Fruit fly (Drosophila melanogaster) whole organism, embryonic: Measurements from ENCODE around the gene CG13002.
A peak's percentile ranks its signal among the peaks of the same experiment; 100 is the strongest.

Source experiments
- Atf6 ChIP-seq: fragments of 200-800 bp; sonication (Bioruptor generic); IDR thresholded peaks from 2 replicates; pipeline ENCODE4 v1.3.6; 2022; ENCODE audit warnings: missing biosample characterization, missing genetic modification characterization
- Blimp-1 ChIP-seq: fragments of 200-800 bp; sonication (Bioruptor generic); optimal IDR thresholded peaks from 3 replicates; lab custom pipeline; 2018; ENCODE audit warnings: missing biosample characterization, missing genetic modification characterization, mild to moderate bottlenecking, moderate library complexity, missing genetic modification reagents
- CG10979 ChIP-seq: fragments of 200-800 bp; sonication (Bioruptor generic); optimal IDR thresholded peaks from 2 replicates; lab custom pipeline; 2018; ENCODE audit warnings: missing biosample characterization, mild to moderate bottlenecking, missing genetic modification characterization, moderate library complexity
- CG11504 ChIP-seq: fragments of 200-800 bp; sonication (Bioruptor generic); optimal IDR thresholded peaks from 3 replicates; lab custom pipeline; 2019; ENCODE audit warnings: missing biosample characterization, mild to moderate bottlenecking, missing genetic modification characterization, moderate library complexity
- CG11560 ChIP-seq: fragments of 200-800 bp; sonication (Bioruptor generic); IDR thresholded peaks from 3 replicates; pipeline ENCODE4 v1.3.6; 2022; ENCODE audit warnings: missing biosample characterization, missing genetic modification characterization
- CG12155 ChIP-seq: fragments of 200-800 bp; sonication (Bioruptor generic); optimal IDR thresholded peaks from 3 replicates; lab custom pipeline; 2016; ENCODE audit warnings: missing biosample characterization, missing genetic modification characterization
- CG1233 ChIP-seq: fragments of 200-800 bp; sonication (Bioruptor generic); optimal IDR thresholded peaks from 4 replicates; lab custom pipeline; 2018; ENCODE audit warnings: missing biosample characterization, mild to moderate bottlenecking, missing genetic modification characterization
- CG14050 ChIP-seq: fragments of 200-800 bp; sonication (Bioruptor generic); IDR thresholded peaks from 3 replicates; pipeline ENCODE4 v1.3.6; 2022; ENCODE audit warnings: missing biosample characterization, missing genetic modification characterization
- CG14667 ChIP-seq: fragments of 200-800 bp; sonication (Bioruptor generic); IDR thresholded peaks from 2 replicates; pipeline ENCODE4 v1.3.6; 2022; ENCODE audit warnings: missing biosample characterization, missing genetic modification characterization
- CG1603 ChIP-seq: fragments of 200-800 bp; sonication (Bioruptor generic); optimal IDR thresholded peaks from 2 replicates; lab custom pipeline; 2019; ENCODE audit warnings: missing biosample characterization, mild to moderate bottlenecking, missing genetic modification characterization, moderate library complexity
- CG17359 ChIP-seq: fragments of 200-800 bp; sonication (Bioruptor generic); optimal IDR thresholded peaks from 3 replicates; lab custom pipeline; 2018; ENCODE audit warnings: missing biosample characterization, mild to moderate bottlenecking, missing genetic modification characterization, moderate library complexity
- CG2202 ChIP-seq: fragments of 200-800 bp; sonication (Bioruptor generic); optimal IDR thresholded peaks from 2 replicates; lab custom pipeline; 2018; ENCODE audit warnings: missing biosample characterization, mild to moderate bottlenecking, missing genetic modification characterization
- CG2678 ChIP-seq: fragments of 200-800 bp; sonication (Bioruptor generic); optimal IDR thresholded peaks from 3 replicates; lab custom pipeline; 2019; ENCODE audit warnings: missing biosample characterization, mild to moderate bottlenecking, missing genetic modification characterization, moderate library complexity
- CG2712 ChIP-seq: fragments of 200-800 bp; optimal IDR thresholded peaks from 3 replicates; lab custom pipeline; 2019; ENCODE audit warnings: missing biosample characterization, mild to moderate bottlenecking, missing genetic modification characterization, moderate library complexity
- CG30020 ChIP-seq: fragments of 200-800 bp; optimal IDR thresholded peaks from 2 replicates; lab custom pipeline; 2019; ENCODE audit warnings: missing biosample characterization, mild to moderate bottlenecking, missing genetic modification characterization, moderate library complexity
- CG3726 ChIP-seq: fragments of 200-800 bp; sonication (Bioruptor generic); IDR thresholded peaks from 3 replicates; pipeline ENCODE4, ENCODE4 v1.3.6; 2022; ENCODE audit warnings: missing biosample characterization, missing genetic modification characterization
- D ChIP-seq, 2 experiments: fragments of 200-800 bp in 1 of 2; fragments of >200 bp in 1 of 2; sonication (Bioruptor generic) in 1 of 2; optimal IDR thresholded peaks; 2 replicates in 1 of 2; 3 replicates in 1 of 2; lab custom pipeline; 2017; ENCODE audit warnings: mild to moderate bottlenecking in 1 of 2, missing biosample characterization in 1 of 2, missing genetic modification characterization in 1 of 2, missing genetic modification reagents in 1 of 2
- D19A ChIP-seq: fragments of 200-800 bp; optimal IDR thresholded peaks from 3 replicates; lab custom pipeline; 2019; ENCODE audit warnings: missing biosample characterization, mild to moderate bottlenecking, missing genetic modification characterization, moderate library complexity
- Ets65A ChIP-seq: fragments of 200-800 bp; sonication (Bioruptor generic); peaks from one replicate; lab custom pipeline; 2016; ENCODE audit warnings: missing biosample characterization, missing genetic modification characterization
- HLH3B ChIP-seq: fragments of 200-800 bp; sonication (Bioruptor generic); IDR thresholded peaks from 2 replicates; pipeline ENCODE4 v1.3.6; 2022; ENCODE audit warnings: missing biosample characterization, missing genetic modification characterization
- Hmx ChIP-seq: fragments of 200-800 bp; sonication (Bioruptor generic); optimal IDR thresholded peaks from 2 replicates; lab custom pipeline; 2016; ENCODE audit warnings: missing biosample characterization, missing genetic modification characterization
- Lhr ChIP-seq: fragments of 200-800 bp; sonication (Bioruptor generic); optimal IDR thresholded peaks from 3 replicates; lab custom pipeline; 2017; ENCODE audit warnings: mild to moderate bottlenecking, missing biosample characterization, missing genetic modification reagents, missing genetic modification characterization
- Med ChIP-seq: fragments of 200-800 bp; sonication (Bioruptor generic); peaks from one replicate; lab custom pipeline; 2016; ENCODE audit warnings: missing biosample characterization, missing genetic modification characterization, mild to moderate bottlenecking, inconsistent platforms, moderate library complexity
- Mes4 ChIP-seq: fragments of 200-800 bp; sonication (Bioruptor generic); optimal IDR thresholded peaks from 2 replicates; lab custom pipeline; 2016; ENCODE audit warnings: missing biosample characterization, missing genetic modification characterization
- Neu2 ChIP-seq: fragments of 200-800 bp; sonication (Bioruptor generic); optimal IDR thresholded peaks from 3 replicates; lab custom pipeline; 2016; ENCODE audit warnings: missing biosample characterization, missing genetic modification characterization, borderline replicate concordance
- Oli ChIP-seq: fragments of 200-800 bp; sonication (Bioruptor generic); optimal IDR thresholded peaks from 2 replicates; lab custom pipeline; 2018; ENCODE audit warnings: missing biosample characterization, mild to moderate bottlenecking, missing genetic modification characterization, moderate library complexity
- Optix ChIP-seq: fragments of 200-800 bp; sonication (Bioruptor generic); IDR thresholded peaks from 3 replicates; pipeline ENCODE4 v1.3.6; 2022; ENCODE audit warnings: missing biosample characterization, missing genetic modification characterization
- Ravus ChIP-seq: fragments of 200-800 bp; sonication (Bioruptor generic); IDR thresholded peaks from 2 replicates; pipeline ENCODE4 v1.3.6; 2022; ENCODE audit warnings: missing biosample characterization, missing genetic modification characterization
- bbx ChIP-seq: fragments of 200-800 bp; sonication (Bioruptor generic); IDR thresholded peaks from 2 replicates; pipeline ENCODE4 v1.3.6; 2022; ENCODE audit warnings: missing biosample characterization, missing genetic modification characterization; ENCODE audit not compliant: partially characterized antibody
- chm ChIP-seq: fragments of 200-800 bp; sonication (Bioruptor generic); IDR thresholded peaks from 2 replicates; pipeline ENCODE4 v1.3.6; 2022; ENCODE audit warnings: missing biosample characterization, missing genetic modification characterization
- ci ChIP-seq: fragments of 200-800 bp; sonication (Bioruptor generic); IDR thresholded peaks from 3 replicates; pipeline ENCODE4 v1.3.6; 2022; ENCODE audit warnings: missing biosample characterization, missing genetic modification characterization
- da ChIP-seq: fragments of 200-800 bp; sonication (Bioruptor generic); optimal IDR thresholded peaks from 2 replicates; lab custom pipeline; 2016; ENCODE audit warnings: missing biosample characterization, missing genetic modification characterization
- dmrt11E ChIP-seq: fragments of 200-800 bp; sonication (Bioruptor generic); optimal IDR thresholded peaks from 3 replicates; lab custom pipeline; 2018; ENCODE audit warnings: missing biosample characterization, mild to moderate bottlenecking, missing genetic modification characterization, moderate library complexity
- dmrt99B ChIP-seq: fragments of 200-800 bp; sonication (Bioruptor generic); optimal IDR thresholded peaks from 2 replicates; lab custom pipeline; 2018; ENCODE audit warnings: missing biosample characterization, mild to moderate bottlenecking, missing genetic modification characterization, moderate library complexity
- gsb-n ChIP-seq: fragments of 200-800 bp; sonication (Bioruptor generic); optimal IDR thresholded peaks from 3 replicates; lab custom pipeline; 2018; ENCODE audit warnings: missing biosample characterization, mild to moderate bottlenecking, missing genetic modification characterization
- luna ChIP-seq: fragments of 200-800 bp; sonication (Bioruptor generic); optimal IDR thresholded peaks from 2 replicates; lab custom pipeline; 2016; ENCODE audit warnings: missing biosample characterization, missing genetic modification characterization
- maf-S ChIP-seq: fragments of 200-800 bp; sonication (Bioruptor generic); optimal IDR thresholded peaks from 2 replicates; lab custom pipeline; 2016; ENCODE audit warnings: missing biosample characterization, missing genetic modification characterization
- pita ChIP-seq: fragments of 200-800 bp; sonication (Bioruptor generic); optimal IDR thresholded peaks from 2 replicates; lab custom pipeline; 2017; ENCODE audit warnings: missing biosample characterization, mild to moderate bottlenecking, missing genetic modification characterization
- pros ChIP-seq: fragments of 200-800 bp; sonication (Bioruptor generic); optimal IDR thresholded peaks from 3 replicates; lab custom pipeline; 2019; ENCODE audit warnings: missing biosample characterization, mild to moderate bottlenecking, missing genetic modification characterization, moderate library complexity
- ranshi ChIP-seq: fragments of 200-800 bp; sonication (Bioruptor generic); IDR thresholded peaks from 2 replicates; pipeline ENCODE4 v1.3.6; 2022; ENCODE audit warnings: missing biosample characterization, missing genetic modification characterization
- sens ChIP-seq: fragments of 200-800 bp; sonication (Bioruptor generic); peaks from one replicate; lab custom pipeline; 2016; ENCODE audit warnings: missing biosample characterization, missing genetic modification characterization
- sqz ChIP-seq: fragments of 200-800 bp; sonication (Bioruptor generic); optimal IDR thresholded peaks from 3 replicates; lab custom pipeline; 2018; ENCODE audit warnings: missing biosample characterization, mild to moderate bottlenecking, missing genetic modification characterization
- sug ChIP-seq: fragments of 200-800 bp; optimal IDR thresholded peaks from 2 replicates; lab custom pipeline; 2019; ENCODE audit warnings: missing biosample characterization, mild to moderate bottlenecking, missing genetic modification characterization, moderate library complexity
- vvl ChIP-seq: fragments of 200-800 bp; sonication (Bioruptor generic); IDR thresholded peaks from 2 replicates; pipeline ENCODE4 v1.3.6; 2022; ENCODE audit warnings: missing biosample characterization, missing genetic modification characterization
- z ChIP-seq: fragments of 200-800 bp; sonication (Bioruptor generic); IDR thresholded peaks from 3 replicates; pipeline ENCODE4 v1.3.6; 2022; ENCODE audit warnings: missing biosample characterization, missing genetic modification characterization
- zfh1 ChIP-seq: fragments of 200-800 bp; sonication (Bioruptor generic); IDR thresholded peaks from 3 replicates; pipeline ENCODE4 v1.3.6; 2022; ENCODE audit warnings: missing biosample characterization, missing genetic modification characterization

The CG13002 gene

dm6 chrX:16931994-16932819, 42.6 kb downstream of the CG13002 start (continued):
- TF ChIP-seq D19A (tag; lab: Kevin White, UChicago) (no peak), da (GFP tag; lab: Kevin White, UChicago) (no peak), Optix (GFP tag; lab: Robert Waterston, UW) (peak; percentile 44; the same call in 1 of the 3 replicates), bbx (GFP tag; lab: Robert Waterston, UW) (no peak), maf-S (GFP tag; lab: Kevin White, UChicago) (no peak), Med (GFP tag; lab: Kevin White, UChicago) (peak; percentile 62), Neu2 (GFP tag; lab: Kevin White, UChicago) (no peak), CG30020 (tag; lab: Kevin White, UChicago) (no peak), Mes4 (GFP tag; lab: Kevin White, UChicago) (no peak), sug (tag; lab: Kevin White, UChicago) (peak; percentile 74)

dm6 chrX:16932820-16933386, 43.3 kb downstream of the CG13002 start:
- TF ChIP-seq CG10979 (tag; lab: Kevin White, UChicago) (peak; percentile 24), CG3726 (GFP tag; lab: Robert Waterston, UW) (no peak), D (optimal IDR thresholded peaks at IDR 0.05; lab: Kevin White, UChicago) (no peak), D (GFP tag; optimal IDR thresholded peaks at IDR 0.05; lab: Kevin White, UChicago) (no peak), Hmx (GFP tag; lab: Kevin White, UChicago) (no peak), CG14050 (GFP tag; lab: Robert Waterston, UW) (no peak), chm (GFP tag; lab: Robert Waterston, UW) (no peak), Ravus (no peak), ci (GFP tag; lab: Robert Waterston, UW) (peak; percentile 37; the same call in 1 of the 3 replicates), Oli (tag; lab: Kevin White, UChicago) (no peak), Blimp-1 (GFP tag; lab: Kevin White, UChicago) (peak; percentile 51), pita (GFP tag; lab: Kevin White, UChicago) (no peak), CG14667 (GFP tag; lab: Robert Waterston, UW) (no peak), Ets65A (GFP tag; lab: Kevin White, UChicago) (peak; percentile 36), CG1603 (tag; lab: Kevin White, UChicago) (peak; percentile 16), CG17359 (tag; lab: Kevin White, UChicago) (peak; percentile 27), gsb-n (tag; lab: Kevin White, UChicago) (no peak), Mes4 (GFP tag; lab: Kevin White, UChicago) (no peak), CG12155 (GFP tag; lab: Kevin White, UChicago) (no peak), dmrt11E (tag; lab: Kevin White, UChicago) (no peak), CG11560 (tag; lab: Robert Waterston, UW) (no peak), sens (GFP tag; lab: Kevin White, UChicago) (no peak), CG11504 (tag; lab: Kevin White, UChicago) (peak; percentile 8), CG2202 (no peak), z (GFP tag; lab: Robert Waterston, UW) (no peak), sqz (no peak), CG1233 (no peak), luna (GFP tag; lab: Kevin White, UChicago) (no peak), D19A (tag; lab: Kevin White, UChicago) (peak; percentile 71), pros (GFP tag; lab: Kevin White, UChicago) (peak; percentile 63), CG2678 (tag; lab: Kevin White, UChicago) (peak; percentile 2), ranshi (GFP tag; lab: Robert Waterston, UW) (no peak), Atf6 (GFP tag; lab: Robert Waterston, UW) (no peak), vvl (GFP tag; lab: Robert Waterston, UW) (peak; percentile 28; the same call in 1 of the 2 replicates), Lhr (GFP tag; lab: Kevin White, UChicago) (no peak), dmrt99B (tag; lab: Kevin White, UChicago) (peak; percentile 30), HLH3B (GFP tag; lab: Robert Waterston, UW) (peak; percentile 24; the same call in 1 of the 2 replicates), zfh1 (GFP tag; lab: Robert Waterston, UW) (0 out of 3 replicates have a peak, but pooled peaks have one; percentile 4), CG2712 (tag; lab: Kevin White, UChicago) (peak; percentile 1)
